Worm (Caenorhabditis elegans) whole organism, late embryonic: ENCODE data around the gene clec-216.

Experiments used
- C08G9.2 ChIP-seq: sonication (generic microtip); optimal IDR thresholded peaks from 2 replicates; lab custom pipeline; 2016; ENCODE audit warnings: mild to moderate bottlenecking, missing genetic modification characterization, moderate library complexity, missing compliant biosample characterization
- C38D4.7 ChIP-seq: fragments of 200-800 bp; sonication (Bioruptor generic); optimal IDR thresholded peaks from 2 replicates; lab custom pipeline; 2018; ENCODE audit warnings: mild to moderate bottlenecking, missing genetic modification characterization, moderate library complexity, missing compliant biosample characterization
- F13H6.1 ChIP-seq: sonication (generic microtip); optimal IDR thresholded peaks from 2 replicates; lab custom pipeline; 2016; ENCODE audit warnings: missing genetic modification characterization, missing compliant biosample characterization
- K09A11.1 ChIP-seq: sonication (generic microtip); optimal IDR thresholded peaks from 2 replicates; lab custom pipeline; 2017; ENCODE audit warnings: antibody characterized with exemption, mild to moderate bottlenecking, missing genetic modification characterization, missing compliant biosample characterization; ENCODE audit not compliant: insufficient read depth
- T23F11.4 ChIP-seq: fragments of 200-800 bp; sonication (Bioruptor generic); optimal IDR thresholded peaks from 2 replicates; lab custom pipeline; 2018; ENCODE audit warnings: mild to moderate bottlenecking, missing genetic modification characterization, missing compliant biosample characterization
- ceh-18 ChIP-seq: sonication (generic microtip); optimal IDR thresholded peaks from 2 replicates; lab custom pipeline; 2016; ENCODE audit warnings: missing genetic modification characterization, missing compliant biosample characterization
- ceh-22 ChIP-seq: sonication (generic microtip); optimal IDR thresholded peaks from 2 replicates; lab custom pipeline; 2017; ENCODE audit warnings: missing biosample characterization, missing genetic modification characterization
- ceh-31 ChIP-seq: sonication (generic microtip); optimal IDR thresholded peaks from 2 replicates; lab custom pipeline; 2016; ENCODE audit warnings: missing genetic modification characterization, missing compliant biosample characterization
- ceh-45 ChIP-seq: fragments of 200-800 bp; sonication (Bioruptor generic); IDR thresholded peaks from 2 replicates; pipeline ENCODE4 v1.3.6; 2022; ENCODE audit warnings: missing genetic modification reagents, missing genetic modification characterization, missing compliant biosample characterization
- ceh-48 ChIP-seq: sonication (generic microtip); optimal IDR thresholded peaks from 2 replicates; lab custom pipeline; 2016; ENCODE audit warnings: missing genetic modification characterization, inconsistent platforms, missing compliant biosample characterization
- ceh-9 ChIP-seq: sonication (generic microtip); optimal IDR thresholded peaks from 2 replicates; lab custom pipeline; 2016; ENCODE audit warnings: mild to moderate bottlenecking, missing genetic modification characterization, inconsistent platforms, missing compliant biosample characterization
- dmd-4 ChIP-seq: sonication (generic microtip); optimal IDR thresholded peaks from 2 replicates; lab custom pipeline; 2016; ENCODE audit warnings: borderline replicate concordance, missing genetic modification characterization, missing compliant biosample characterization
- dve-1 ChIP-seq: sonication (generic microtip); optimal IDR thresholded peaks from 2 replicates; lab custom pipeline; 2017; ENCODE audit warnings: antibody characterized with exemption, mild to moderate bottlenecking, missing genetic modification characterization, missing compliant biosample characterization
- elt-2 ChIP-seq: sonication (generic microtip); optimal IDR thresholded peaks from 2 replicates; lab custom pipeline; 2016; ENCODE audit warnings: missing genetic modification reagents, missing genetic modification characterization, missing compliant biosample characterization
- elt-4 ChIP-seq: sonication (generic microtip); optimal IDR thresholded peaks from 2 replicates; lab custom pipeline; 2016; ENCODE audit warnings: missing genetic modification characterization, missing compliant biosample characterization
- ets-4 ChIP-seq: sonication (generic microtip); optimal IDR thresholded peaks from 2 replicates; lab custom pipeline; 2016; ENCODE audit warnings: missing genetic modification characterization, missing compliant biosample characterization
- eyg-1 ChIP-seq: sonication (generic microtip); optimal IDR thresholded peaks from 2 replicates; lab custom pipeline; 2016; ENCODE audit warnings: missing genotype, missing genetic modification characterization, missing compliant biosample characterization
- fkh-10 ChIP-seq: fragments of 150-350 bp; optimal IDR thresholded peaks from 2 replicates; lab custom pipeline; 2014; ENCODE audit warnings: missing biosample characterization, missing genetic modification reagents, missing genetic modification characterization
- fkh-6 ChIP-seq: sonication (generic microtip); optimal IDR thresholded peaks from 2 replicates; lab custom pipeline; 2016; ENCODE audit warnings: missing genetic modification characterization, missing compliant biosample characterization
- hlh-13 ChIP-seq: fragments of 200-800 bp; sonication (Bioruptor generic); optimal IDR thresholded peaks from 2 replicates; lab custom pipeline; 2018; ENCODE audit warnings: mild to moderate bottlenecking, missing genetic modification characterization, missing compliant biosample characterization
- hlh-30 ChIP-seq: sonication (generic microtip); optimal IDR thresholded peaks from 2 replicates; lab custom pipeline; 2017; ENCODE audit warnings: antibody characterized with exemption, missing genetic modification characterization, missing compliant biosample characterization; ENCODE audit not compliant: insufficient read depth
- hlh-8 ChIP-seq: sonication (generic microtip); optimal IDR thresholded peaks from 2 replicates; lab custom pipeline; 2016; ENCODE audit warnings: missing genotype, missing genetic modification characterization, missing compliant biosample characterization
- lim-6 ChIP-seq: sonication (generic microtip); optimal IDR thresholded peaks from 2 replicates; lab custom pipeline; 2016; ENCODE audit warnings: missing genetic modification characterization, missing compliant biosample characterization
- madf-2 ChIP-seq: sonication (generic microtip); optimal IDR thresholded peaks from 2 replicates; lab custom pipeline; 2017; ENCODE audit warnings: missing genetic modification characterization, missing compliant biosample characterization
- nfya-1 ChIP-seq: sonication (generic microtip); optimal IDR thresholded peaks from 2 replicates; lab custom pipeline; 2017; ENCODE audit warnings: missing genetic modification characterization, mild to moderate bottlenecking, missing compliant biosample characterization, antibody characterized with exemption, moderate library complexity
- pag-3 ChIP-seq: sonication (generic microtip); optimal IDR thresholded peaks from 2 replicates; lab custom pipeline; 2016; ENCODE audit warnings: missing compliant biosample characterization, missing genetic modification characterization, borderline replicate concordance
- pat-9 ChIP-seq: fragments of 200-800 bp; sonication (Bioruptor generic); optimal IDR thresholded peaks from 2 replicates; lab custom pipeline; 2018; ENCODE audit warnings: mild to moderate bottlenecking, missing genetic modification characterization, moderate library complexity, missing compliant biosample characterization
- pha-2 ChIP-seq: sonication (generic microtip); optimal IDR thresholded peaks from 2 replicates; lab custom pipeline; 2017; ENCODE audit warnings: mild to moderate bottlenecking, missing genetic modification characterization, missing compliant biosample characterization
- pha-4 ChIP-seq: fragments of 150-350 bp; optimal IDR thresholded peaks from 2 replicates; lab custom pipeline; 2018; ENCODE audit warnings: missing biosample characterization, missing genetic modification reagents, missing genetic modification characterization
- pqm-1 ChIP-seq: sonication (generic microtip); optimal IDR thresholded peaks from 2 replicates; lab custom pipeline; 2016; ENCODE audit warnings: missing genetic modification characterization, missing compliant biosample characterization
- pros-1 ChIP-seq: fragments of 150-350 bp; optimal IDR thresholded peaks from 2 replicates; lab custom pipeline; 2014; ENCODE audit warnings: missing biosample characterization, missing genetic modification reagents, missing genetic modification characterization
- rnt-1 ChIP-seq: sonication (generic microtip); optimal IDR thresholded peaks from 2 replicates; lab custom pipeline; 2016; ENCODE audit warnings: missing genetic modification characterization, missing compliant biosample characterization
- sox-2 ChIP-seq: fragments of 200-800 bp; sonication (Bioruptor generic); IDR thresholded peaks from 2 replicates; pipeline ENCODE4 v1.3.6; 2022; ENCODE audit warnings: missing genetic modification reagents, missing genetic modification characterization, missing compliant biosample characterization
- sox-4 ChIP-seq: sonication (generic microtip); optimal IDR thresholded peaks from 2 replicates; lab custom pipeline; 2017; ENCODE audit warnings: mild to moderate bottlenecking, missing genetic modification characterization, inconsistent platforms, missing compliant biosample characterization
- unc-3 ChIP-seq, 2 experiments: fragments of 200-800 bp in 1 of 2; sonication (Bioruptor generic) in 1 of 2; sonication (generic microtip) in 1 of 2; conservative IDR thresholded peaks in 1 of 2; optimal IDR thresholded peaks in 1 of 2; 2 replicates each; pipeline versions ENCODE4 v1.3.6 to Lab custom; 2016 to 2022; ENCODE audit warnings: missing compliant biosample characterization in 2 of 2, missing genetic modification characterization in 2 of 2, missing genetic modification reagents in 1 of 2
- unc-42 ChIP-seq: sonication (generic microtip); optimal IDR thresholded peaks from 2 replicates; lab custom pipeline; 2016; ENCODE audit warnings: missing genotype, missing genetic modification characterization, missing compliant biosample characterization
- unc-55 ChIP-seq: sonication (generic microtip); optimal IDR thresholded peaks from 2 replicates; lab custom pipeline; 2017; ENCODE audit warnings: missing biosample characterization, missing genetic modification reagents, missing genetic modification characterization
- unc-86 ChIP-seq: sonication (generic microtip); optimal IDR thresholded peaks from 2 replicates; lab custom pipeline; 2016; ENCODE audit warnings: missing genetic modification characterization, missing compliant biosample characterization
- zip-5 ChIP-seq: sonication (generic microtip); optimal IDR thresholded peaks from 2 replicates; lab custom pipeline; 2016; ENCODE audit warnings: missing genetic modification characterization, missing compliant biosample characterization
- ztf-16 ChIP-seq: sonication (generic microtip); optimal IDR thresholded peaks from 2 replicates; lab custom pipeline; 2017; ENCODE audit warnings: missing genetic modification characterization, missing compliant biosample characterization

Gene clec-216

ce11 chrV:7926784-7927183, 26.0 kb downstream of the clec-216 start, which contains the start of gene srsx-6:
TSS of gene srsx-6 (plus strand) at chrV:7927084.
- TF ChIP-seq ceh-18: no peak
- TF ChIP-seq pha-2 (tag; lab: Kevin White, UChicago): no peak
- no peak for TF ChIP-seq elt-4
- no peak for TF ChIP-seq ceh-22
- no peak for TF ChIP-seq hlh-8
- no peak for TF ChIP-seq rnt-1 (tag; lab: Kevin White, UChicago)
- TF ChIP-seq ztf-16: no peak
- TF ChIP-seq ceh-9: no peak
- TF ChIP-seq elt-2: no peak
- TF ChIP-seq pag-3: no peak
- no peak for TF ChIP-seq ceh-45 (GFP tag; lab: Robert Waterston, UW)
- TF ChIP-seq sox-2: no peak
- no peak for TF ChIP-seq T23F11.4 (GFP tag; lab: Kevin White, UChicago)
- no peak for TF ChIP-seq madf-2 (tag; lab: Kevin White, UChicago)
- TF ChIP-seq pha-4 (tag; lab: Kevin White, UChicago): no peak
- no peak for TF ChIP-seq sox-4 (tag; lab: Kevin White, UChicago)
- no peak for TF ChIP-seq dmd-4 (tag; lab: Kevin White, UChicago)
- TF ChIP-seq unc-55 (GFP tag; lab: Kevin White, UChicago): no peak
- TF ChIP-seq, all 69 proteins: peak for 0

DNA sequence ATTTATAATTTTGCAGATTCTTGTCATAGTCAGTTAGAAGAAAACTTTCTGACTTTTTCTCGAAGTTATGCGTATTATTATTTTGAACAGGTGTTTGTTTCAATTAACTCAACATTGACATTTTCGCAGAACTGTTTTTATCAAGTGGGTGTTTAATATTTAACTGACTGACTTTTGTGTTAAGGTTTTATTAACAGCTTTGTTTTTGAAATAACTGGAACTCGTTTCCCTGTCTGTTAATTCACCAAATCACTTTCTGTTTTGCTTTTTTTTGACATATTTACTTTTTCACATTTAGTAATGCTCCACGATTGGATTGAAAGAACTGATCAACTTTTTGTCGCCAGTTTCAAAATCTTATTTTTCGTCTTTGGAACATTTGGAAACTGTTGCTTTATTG, 27.3 kb downstream of the clec-216 start, which contains the start of gene srsx-7:
TSS of gene srsx-7 (plus strand) at position 301 of the 400 bp plus-strand sequence.
- TF ChIP-seq ceh-31 (tag; lab: Kevin White, UChicago): no peak
- TF ChIP-seq zip-5 (tag; lab: Kevin White, UChicago): no peak
- no peak for TF ChIP-seq T23F11.4 (GFP tag; lab: Kevin White, UChicago)
- TF ChIP-seq pros-1: no peak
- no peak for TF ChIP-seq unc-86 (tag; lab: Kevin White, UChicago)
- TF ChIP-seq hlh-13: no peak
- TF ChIP-seq pat-9 (tag; lab: Kevin White, UChicago): no peak
- TF ChIP-seq K09A11.1 (tag; lab: Kevin White, UChicago): no peak
- no peak for TF ChIP-seq C08G9.2 (tag; lab: Kevin White, UChicago)
- TF ChIP-seq nfya-1 (tag; lab: Kevin White, UChicago): no peak

- TF ChIP-seq pqm-1 (tag; lab: Kevin White, UChicago) (no peak), fkh-6 (no peak), ets-4 (no peak), unc-42 (tag; lab: Kevin White, UChicago) (no peak), ceh-31 (tag; lab: Kevin White, UChicago) (no peak), pat-9 (tag; lab: Kevin White, UChicago) (no peak), eyg-1 (tag; lab: Kevin White, UChicago) (no peak), ceh-48 (tag; lab: Kevin White, UChicago) (no peak), fkh-10 (GFP tag; lab: Kevin White, UChicago) (no peak), unc-86 (tag; lab: Kevin White, UChicago) (no peak), dve-1 (tag; lab: Kevin White, UChicago) (no peak), C38D4.7 (no peak), pag-3 (no peak), unc-3 (GFP tag; conservative IDR thresholded peaks at IDR 0.05; lab: Robert Waterston, UW) (no peak), unc-3 (tag; optimal IDR thresholded peaks at IDR 0.05; lab: Kevin White, UChicago) (no peak), hlh-30 (no peak), lim-6 (tag; lab: Kevin White, UChicago) (no peak), madf-2 (tag; lab: Kevin White, UChicago) (no peak), F13H6.1 (tag; lab: Kevin White, UChicago) (no peak)
- TF ChIP-seq, all 69 proteins: peak for 0
Measured at ce11 chrV:7908431-7908830, 44.3 kb downstream of the clec-216 start.
